Worm (Caenorhabditis elegans) whole organism, L4/young adult: ENCODE measurements around the gene tufm-1.

Experiments used
- W03F9.2 ChIP-seq: fragments of 150-350 bp; optimal IDR thresholded peaks from 2 replicates; lab custom pipeline; 2014; ENCODE audit warnings: missing biosample characterization, missing genetic modification characterization
- dao-5 ChIP-seq: sonication (generic microtip); optimal IDR thresholded peaks from 2 replicates; lab custom pipeline; 2016; ENCODE audit warnings: missing genotype, missing genetic modification characterization, moderate library complexity, missing compliant biosample characterization
- him-1 ChIP-seq: sonication (generic microtip); optimal IDR thresholded peaks from 2 replicates; lab custom pipeline; 2016; ENCODE audit warnings: missing genotype, missing genetic modification reagents, missing genetic modification characterization, missing compliant biosample characterization

ce11 chrIII:2834998-2835397, 20.2 kb upstream of the tufm-1 start:
- no peak for TF ChIP-seq W03F9.2 (tag; lab: Kevin White, UChicago)
- TF ChIP-seq dao-5 (tag; lab: Kevin White, UChicago): no peak
- TF ChIP-seq him-1 (tag; lab: Kevin White, UChicago): no peak
